Fruit fly (Drosophila melanogaster) whole organism, embryonic: ENCODE results near the gene betaGlu.
A peak's percentile ranks its signal among the peaks of the same experiment; 100 is the strongest.

ENCODE experiments used
- Ada2b ChIP-seq: fragments of 200-800 bp; sonication (Bioruptor generic); IDR thresholded peaks from 2 replicates; pipeline ENCODE4 v1.3.6; 2022; ENCODE audit warnings: missing biosample characterization, missing genetic modification characterization
- Bdp1 ChIP-seq: fragments of 200-800 bp; sonication (Bioruptor generic); optimal IDR thresholded peaks from 3 replicates; lab custom pipeline; 2016; ENCODE audit warnings: missing biosample characterization, missing genetic modification characterization
- Bteb2 ChIP-seq: fragments of 200-800 bp; sonication (Bioruptor generic); optimal IDR thresholded peaks from 2 replicates; lab custom pipeline; 2016; ENCODE audit warnings: missing biosample characterization, missing genetic modification characterization
- CG10462 ChIP-seq: fragments of 200-800 bp; sonication (Bioruptor generic); optimal IDR thresholded peaks from 2 replicates; lab custom pipeline; 2016; ENCODE audit warnings: missing biosample characterization, missing genetic modification characterization
- CG12391 ChIP-seq: fragments of 200-800 bp; sonication (Bioruptor generic); optimal IDR thresholded peaks from 3 replicates; lab custom pipeline; 2018; ENCODE audit warnings: missing biosample characterization, mild to moderate bottlenecking, missing genetic modification characterization, moderate library complexity
- CG1647 ChIP-seq: fragments of 200-800 bp; sonication (Bioruptor generic); optimal IDR thresholded peaks from 3 replicates; lab custom pipeline; 2016; ENCODE audit warnings: missing biosample characterization, missing genetic modification characterization
- CG17186 ChIP-seq: fragments of 200-800 bp; sonication (Bioruptor generic); optimal IDR thresholded peaks from 3 replicates; lab custom pipeline; 2017; ENCODE audit warnings: missing biosample characterization, missing genetic modification reagents, missing genetic modification characterization
- CG17361 ChIP-seq: fragments of 200-800 bp; sonication (Bioruptor generic); IDR thresholded peaks from 3 replicates; pipeline ENCODE4 v1.3.6; 2022; ENCODE audit warnings: missing biosample characterization, missing genetic modification characterization
- CG1832 ChIP-seq: fragments of 200-800 bp; sonication (Bioruptor generic); optimal IDR thresholded peaks from 2 replicates; lab custom pipeline; 2017; ENCODE audit warnings: missing biosample characterization, mild to moderate bottlenecking, missing genetic modification characterization, inconsistent platforms
- CG18476 ChIP-seq: fragments of 200-800 bp; sonication (Bioruptor generic); optimal IDR thresholded peaks from 2 replicates; lab custom pipeline; 2016; ENCODE audit warnings: missing biosample characterization, mild to moderate bottlenecking, missing genetic modification characterization
- CG2129 ChIP-seq: fragments of 200-800 bp; sonication (Bioruptor generic); IDR thresholded peaks from 2 replicates; pipeline ENCODE4 v1.3.6; 2022; ENCODE audit warnings: missing biosample characterization, missing genetic modification characterization; ENCODE audit not compliant: partially characterized antibody
- CG30020 ChIP-seq: fragments of 200-800 bp; optimal IDR thresholded peaks from 2 replicates; lab custom pipeline; 2019; ENCODE audit warnings: missing biosample characterization, mild to moderate bottlenecking, missing genetic modification characterization, moderate library complexity
- CG31388 ChIP-seq: fragments of 200-800 bp; sonication (Bioruptor generic); optimal IDR thresholded peaks from 2 replicates; lab custom pipeline; 2016; ENCODE audit warnings: missing biosample characterization, missing genetic modification characterization
- CG6175 ChIP-seq: fragments of 200-800 bp; sonication (Bioruptor generic); IDR thresholded peaks from 3 replicates; pipeline ENCODE4 v1.3.6; 2022; ENCODE audit warnings: missing biosample characterization, missing genetic modification characterization
- CG7839 ChIP-seq: fragments of 200-800 bp; sonication (Bioruptor generic); optimal IDR thresholded peaks from 3 replicates; lab custom pipeline; 2018; ENCODE audit warnings: missing biosample characterization, mild to moderate bottlenecking, missing genetic modification characterization, moderate library complexity
- CG9609 ChIP-seq: fragments of 200-800 bp; sonication (Bioruptor generic); optimal IDR thresholded peaks from 3 replicates; lab custom pipeline; 2016; ENCODE audit warnings: missing biosample characterization, missing genetic modification characterization
- CkIIα-i1 ChIP-seq: fragments of 200-800 bp; sonication (Bioruptor generic); IDR thresholded peaks from 2 replicates; pipeline ENCODE4 v1.3.6; 2022; ENCODE audit warnings: missing biosample characterization, missing genetic modification characterization
- Doc2 ChIP-seq: fragments of 200-800 bp; sonication (Bioruptor generic); IDR thresholded peaks from 2 replicates; pipeline ENCODE4 v1.3.6; 2022; ENCODE audit warnings: missing biosample characterization, missing genetic modification characterization
- Elba2 ChIP-seq: fragments of 200-800 bp; sonication (Bioruptor generic); optimal IDR thresholded peaks from 3 replicates; lab custom pipeline; 2016; ENCODE audit warnings: missing biosample characterization, missing genetic modification characterization
- H15 ChIP-seq: fragments of 200-800 bp; sonication (Bioruptor generic); IDR thresholded peaks from 3 replicates; pipeline ENCODE4 v1.3.6; 2022; ENCODE audit warnings: missing biosample characterization, missing genetic modification characterization
- Hey ChIP-seq: fragments of 200-800 bp; sonication (Bioruptor generic); optimal IDR thresholded peaks from 3 replicates; lab custom pipeline; 2018; ENCODE audit warnings: missing biosample characterization, mild to moderate bottlenecking, missing genetic modification characterization
- HmgD ChIP-seq: fragments of 200-800 bp; sonication (Bioruptor generic); optimal IDR thresholded peaks from 3 replicates; lab custom pipeline; 2016; ENCODE audit warnings: missing biosample characterization, missing genetic modification characterization
- HmgZ ChIP-seq: fragments of 200-800 bp; sonication (Bioruptor generic); optimal IDR thresholded peaks from 2 replicates; lab custom pipeline; 2018; ENCODE audit warnings: missing biosample characterization, mild to moderate bottlenecking, missing genetic modification characterization
- Meics ChIP-seq: fragments of 200-800 bp; sonication (Bioruptor generic); optimal IDR thresholded peaks from 2 replicates; lab custom pipeline; 2017; ENCODE audit warnings: missing biosample characterization, mild to moderate bottlenecking, missing genetic modification characterization
- NC2α ChIP-seq: fragments of 200-800 bp; sonication (Bioruptor generic); optimal IDR thresholded peaks from 2 replicates; lab custom pipeline; 2016; ENCODE audit warnings: missing biosample characterization, missing genetic modification characterization
- PHDP ChIP-seq: fragments of 200-800 bp; sonication (Bioruptor generic); optimal IDR thresholded peaks from 3 replicates; lab custom pipeline; 2018; ENCODE audit warnings: missing biosample characterization, mild to moderate bottlenecking, missing genetic modification characterization, moderate library complexity
- Poxn ChIP-seq: fragments of 200-800 bp; sonication (Bioruptor generic); IDR thresholded peaks from 2 replicates; pipeline ENCODE4 v1.3.6; 2022; ENCODE audit warnings: missing biosample characterization, missing genetic modification characterization
- Ravus ChIP-seq: fragments of 200-800 bp; sonication (Bioruptor generic); IDR thresholded peaks from 2 replicates; pipeline ENCODE4 v1.3.6; 2022; ENCODE audit warnings: missing biosample characterization, missing genetic modification characterization
- Xrp1 ChIP-seq: fragments of 200-800 bp; sonication (Bioruptor generic); IDR thresholded peaks from 2 replicates; pipeline ENCODE4 v1.3.6; 2022; ENCODE audit warnings: missing biosample characterization, missing genetic modification characterization
- ab ChIP-seq: fragments of 200-800 bp; sonication (Bioruptor generic); optimal IDR thresholded peaks from 2 replicates; lab custom pipeline; 2016; ENCODE audit warnings: missing biosample characterization, missing genetic modification characterization
- amos ChIP-seq: fragments of 200-800 bp; sonication (Bioruptor generic); IDR thresholded peaks from 2 replicates; pipeline ENCODE4 v1.3.6; 2022; ENCODE audit warnings: missing biosample characterization, missing genetic modification characterization; ENCODE audit not compliant: partially characterized antibody
- bab2 ChIP-seq: fragments of 200-800 bp; sonication (Bioruptor generic); optimal IDR thresholded peaks from 2 replicates; lab custom pipeline; 2016; ENCODE audit warnings: missing biosample characterization, missing genetic modification characterization
- danr ChIP-seq: fragments of 200-800 bp; sonication (Bioruptor generic); IDR thresholded peaks from 2 replicates; pipeline ENCODE4 v1.3.6; 2022; ENCODE audit warnings: missing biosample characterization, missing genetic modification characterization
- ewg ChIP-seq: fragments of 200-800 bp; sonication (Bioruptor generic); optimal IDR thresholded peaks from 3 replicates; lab custom pipeline; 2017; ENCODE audit warnings: mild to moderate bottlenecking, missing biosample characterization, missing genetic modification reagents, missing genetic modification characterization
- ftz-f1 ChIP-seq: fragments of 200-800 bp; sonication (Bioruptor generic); optimal IDR thresholded peaks from 2 replicates; lab custom pipeline; 2016; ENCODE audit warnings: missing biosample characterization, missing genetic modification characterization
- gce ChIP-seq: fragments of 200-800 bp; sonication (Bioruptor generic); IDR thresholded peaks from 3 replicates; pipeline ENCODE4 v1.3.6; 2022; ENCODE audit warnings: missing biosample characterization, missing genetic modification characterization
- gcm2 ChIP-seq: fragments of 200-800 bp; sonication (Bioruptor generic); optimal IDR thresholded peaks from 2 replicates; lab custom pipeline; 2016; ENCODE audit warnings: missing biosample characterization, missing genetic modification characterization
- gfzf ChIP-seq: fragments of 200-800 bp; sonication (Bioruptor generic); optimal IDR thresholded peaks from 2 replicates; lab custom pipeline; 2016; ENCODE audit warnings: missing biosample characterization, mild to moderate bottlenecking, missing genetic modification characterization, moderate library complexity
- gro ChIP-seq: fragments of 200-800 bp; sonication (Bioruptor generic); optimal IDR thresholded peaks from 2 replicates; lab custom pipeline; 2016; ENCODE audit warnings: missing biosample characterization, missing genetic modification characterization
- jigr1 ChIP-seq: fragments of 200-800 bp; sonication (Bioruptor generic); IDR thresholded peaks from 3 replicates; pipeline ENCODE4 v1.3.6; 2022; ENCODE audit warnings: missing biosample characterization, missing genetic modification characterization
- kah ChIP-seq: fragments of 200-800 bp; sonication (Bioruptor generic); optimal IDR thresholded peaks from 2 replicates; lab custom pipeline; 2018; ENCODE audit warnings: missing biosample characterization, mild to moderate bottlenecking, missing genetic modification characterization
- kni ChIP-seq: fragments of 200-800 bp; sonication (Bioruptor generic); optimal IDR thresholded peaks from 3 replicates; lab custom pipeline; 2017; ENCODE audit warnings: mild to moderate bottlenecking, missing biosample characterization, missing genetic modification reagents, missing genetic modification characterization
- mld ChIP-seq: fragments of 200-800 bp; sonication (Bioruptor generic); IDR thresholded peaks from 3 replicates; pipeline ENCODE4 v1.3.6; 2022; ENCODE audit warnings: missing biosample characterization, missing genetic modification characterization; ENCODE audit not compliant: partially characterized antibody
- p53 ChIP-seq: fragments of 200-800 bp; sonication (Bioruptor generic); optimal IDR thresholded peaks from 2 replicates; lab custom pipeline; 2016; ENCODE audit warnings: missing biosample characterization, missing genetic modification characterization
- salm ChIP-seq: fragments of 200-800 bp; sonication (Bioruptor generic); optimal IDR thresholded peaks from 2 replicates; lab custom pipeline; 2018; ENCODE audit warnings: missing biosample characterization, mild to moderate bottlenecking, missing genetic modification characterization
- sens-2 ChIP-seq: fragments of 200-800 bp; sonication (Bioruptor generic); IDR thresholded peaks from 2 replicates; pipeline ENCODE4 v1.3.6; 2022; ENCODE audit warnings: missing biosample characterization, missing genetic modification characterization
- sim ChIP-seq: fragments of 200-800 bp; sonication (Bioruptor generic); IDR thresholded peaks from 2 replicates; pipeline ENCODE4 v1.3.6; 2022; ENCODE audit warnings: missing biosample characterization, missing genetic modification characterization
- so ChIP-seq: fragments of 200-800 bp; sonication (Bioruptor generic); IDR thresholded peaks from 3 replicates; pipeline ENCODE4 v1.3.6; 2022; ENCODE audit warnings: missing biosample characterization, missing genetic modification characterization
- sob ChIP-seq: fragments of 200-800 bp; sonication (Bioruptor generic); IDR thresholded peaks from 2 replicates; pipeline ENCODE4 v1.3.6; 2022; ENCODE audit warnings: missing biosample characterization, missing genetic modification characterization
- tgo ChIP-seq: fragments of 200-800 bp; sonication (Bioruptor generic); IDR thresholded peaks from 3 replicates; pipeline ENCODE4 v1.3.6; 2022; ENCODE audit warnings: missing biosample characterization, missing genetic modification characterization
- vvl ChIP-seq: fragments of 200-800 bp; sonication (Bioruptor generic); IDR thresholded peaks from 2 replicates; pipeline ENCODE4 v1.3.6; 2022; ENCODE audit warnings: missing biosample characterization, missing genetic modification characterization

betaGlu gene

dm6 chr3R:31812117-31812975, 40.7 kb upstream of the betaGlu start, which contains the start of the genes FeCH and RhoGAP100F (continued):
- TF ChIP-seq CG18476 (GFP tag; lab: Kevin White, UChicago): no peak
- TF ChIP-seq sim (GFP tag; lab: Robert Waterston, UW): no peak
- TF ChIP-seq gcm2 (GFP tag; lab: Kevin White, UChicago): no peak
- no peak for TF ChIP-seq Bteb2 (GFP tag; lab: Kevin White, UChicago)
- TF ChIP-seq CG30020 (tag; lab: Kevin White, UChicago): no peak
- no peak for TF ChIP-seq ftz-f1 (GFP tag; lab: Kevin White, UChicago)
- TF ChIP-seq Meics (GFP tag; lab: Kevin White, UChicago): no peak
- TF ChIP-seq gro (GFP tag; lab: Kevin White, UChicago): no peak
- TF ChIP-seq Hey (tag; lab: Kevin White, UChicago): no peak
- TF ChIP-seq CG1647 (GFP tag; lab: Kevin White, UChicago): no peak
- TF ChIP-seq salm (tag; lab: Kevin White, UChicago): no peak
- peak; percentile 81 for TF ChIP-seq gfzf (GFP tag; lab: Kevin White, UChicago)
- no peak for TF ChIP-seq Xrp1 (GFP tag; lab: Robert Waterston, UW)
- TF ChIP-seq amos (GFP tag; lab: Robert Waterston, UW): no peak
- TF ChIP-seq PHDP: no peak
- TF ChIP-seq danr (GFP tag; lab: Robert Waterston, UW): no peak
- no peak for TF ChIP-seq sob (GFP tag; lab: Robert Waterston, UW)
- TF ChIP-seq tgo: no peak
- no peak for TF ChIP-seq HmgD (GFP tag; lab: Kevin White, UChicago)
- TF ChIP-seq ewg: peak; percentile 91
- TF ChIP-seq CG9609 (GFP tag; lab: Kevin White, UChicago): no peak
- peak; percentile 36 for TF ChIP-seq CG1832 (GFP tag; lab: Kevin White, UChicago)
- no peak for TF ChIP-seq Elba2
- TF ChIP-seq kah (GFP tag; lab: Kevin White, UChicago): no peak
- TF ChIP-seq CG6175 (GFP tag; lab: Robert Waterston, UW): no peak
- TF ChIP-seq CG10462 (GFP tag; lab: Kevin White, UChicago): no peak
- TF ChIP-seq kni (GFP tag; lab: Kevin White, UChicago): no peak
- TF ChIP-seq CG2129 (GFP tag; lab: Robert Waterston, UW): no peak
- no peak for TF ChIP-seq CG31388 (GFP tag; lab: Kevin White, UChicago)
- TF ChIP-seq NC2α: no peak
- TF ChIP-seq vvl: no peak; the same call in 1 of the 2 replicates
- no peak for TF ChIP-seq Bdp1 (GFP tag; lab: Kevin White, UChicago)
- no peak for TF ChIP-seq mld (GFP tag; lab: Robert Waterston, UW)
- no peak for TF ChIP-seq H15 (GFP tag; lab: Robert Waterston, UW)
- TF ChIP-seq sens-2 (GFP tag; lab: Robert Waterston, UW): no peak
- TF ChIP-seq gce: no peak
- no peak for TF ChIP-seq jigr1 (GFP tag; lab: Robert Waterston, UW)
- no peak for TF ChIP-seq ab (GFP tag; lab: Kevin White, UChicago)
- no peak for TF ChIP-seq CG7839
- no peak for TF ChIP-seq p53 (GFP tag; lab: Kevin White, UChicago)
- TF ChIP-seq CG17186 (GFP tag; lab: Kevin White, UChicago): no peak
- TF ChIP-seq so (GFP tag; lab: Robert Waterston, UW): no peak
- no peak for TF ChIP-seq CG17361 (GFP tag; lab: Robert Waterston, UW)
- no peak for TF ChIP-seq Doc2 (GFP tag; lab: Robert Waterston, UW)
- no peak for TF ChIP-seq CkIIα-i1 (GFP tag; lab: Robert Waterston, UW)
- no peak for TF ChIP-seq bab2 (GFP tag; lab: Kevin White, UChicago)
- TF ChIP-seq HmgZ (tag; lab: Kevin White, UChicago): peak; percentile 2
- TF ChIP-seq Poxn (GFP tag; lab: Robert Waterston, UW): no peak
- no peak for TF ChIP-seq CG12391 (tag; lab: Kevin White, UChicago)
- no peak for TF ChIP-seq Ravus (GFP tag; lab: Robert Waterston, UW)
- TF ChIP-seq Ada2b (GFP tag; lab: Robert Waterston, UW): no peak
